Fruit fly (Drosophila melanogaster): ENCODE data around the gene CG14441.

Gene CG14441

DNA sequence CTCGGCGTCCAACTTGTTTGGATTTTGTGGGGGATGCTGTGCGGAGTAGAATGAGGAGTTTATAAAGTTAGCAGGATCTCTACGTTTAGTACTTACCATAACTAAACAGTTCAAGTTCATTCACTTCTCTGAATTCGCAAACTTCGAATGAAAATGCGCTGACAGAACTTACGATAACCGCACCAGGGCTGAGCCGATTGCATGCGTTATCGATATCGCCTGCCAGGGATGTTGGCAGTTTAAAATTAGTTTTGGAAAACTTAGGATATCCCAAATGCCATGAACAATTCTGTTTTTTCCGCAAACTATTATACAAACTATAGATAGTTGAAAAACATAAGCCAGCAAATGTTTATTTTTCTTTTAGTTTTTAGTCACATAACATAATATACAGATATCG is 12.0 kb upstream of the CG14441 start, which contains the start of gene CG44303 (continued):
- peak; percentile 30 for TF ChIP-seq BEAF-32 (GFP tag; optimal IDR thresholded peaks at IDR 0.05)
- peak; percentile 61; the same call in 1 of the 2 replicates for TF ChIP-seq amos (GFP tag; IDR thresholded peaks at IDR 0.05; ENCODE audit: partially characterized antibody)
- peak; percentile 69 for TF ChIP-seq CG14860 (GFP tag; IDR thresholded peaks at IDR 0.05; ENCODE audit: partially characterized antibody)
- peak; percentile 71 for TF ChIP-seq Dp (GFP tag; optimal IDR thresholded peaks at IDR 0.05)
- peak; percentile 65 for TF ChIP-seq Bgb (GFP tag; IDR thresholded peaks at IDR 0.05; ENCODE audit: partially characterized antibody)
- TF ChIP-seq CG3281 (GFP tag; optimal IDR thresholded peaks at IDR 0.05): no peak
- TF ChIP-seq vnd (GFP tag; IDR thresholded peaks at IDR 0.05; ENCODE audit: partially characterized antibody): peak; percentile 62
- TF ChIP-seq Sry-δ (GFP tag; optimal IDR thresholded peaks at IDR 0.05): peak; percentile 29
- TF ChIP-seq tio (GFP tag; optimal IDR thresholded peaks at IDR 0.05): no peak
- peak; percentile 77 for TF ChIP-seq Dref (GFP tag; IDR thresholded peaks at IDR 0.05)
- peak; percentile 76; the same call in 2 of the 3 replicates for TF ChIP-seq hb (GFP tag; IDR thresholded peaks at IDR 0.05; ENCODE audit: partially characterized antibody)
- TF ChIP-seq dan (GFP tag; IDR thresholded peaks at IDR 0.05): no peak
- TF ChIP-seq CG3726 (GFP tag; IDR thresholded peaks at IDR 0.05): no peak
- no peak for TF ChIP-seq B-H2 (GFP tag; optimal IDR thresholded peaks at IDR 0.05)
- 0 out of 2 replicates have a peak, but pooled peaks have one; percentile 22 for TF ChIP-seq sna (GFP tag; IDR thresholded peaks at IDR 0.05; ENCODE audit: partially characterized antibody)
- TF ChIP-seq bbx (GFP tag; IDR thresholded peaks at IDR 0.05; ENCODE audit: partially characterized antibody): peak; percentile 74
- peak; percentile 35; the same call in 1 of the 2 replicates for TF ChIP-seq MBD-R2 (GFP tag; IDR thresholded peaks at IDR 0.05)
- peak; percentile 80 for TF ChIP-seq mld (GFP tag; IDR thresholded peaks at IDR 0.05; ENCODE audit: partially characterized antibody)
- peak; percentile 44; the same call in 1 of the 2 replicates for TF ChIP-seq CG13287 (GFP tag; IDR thresholded peaks at IDR 0.05; ENCODE audit: partially characterized antibody)

DNA sequence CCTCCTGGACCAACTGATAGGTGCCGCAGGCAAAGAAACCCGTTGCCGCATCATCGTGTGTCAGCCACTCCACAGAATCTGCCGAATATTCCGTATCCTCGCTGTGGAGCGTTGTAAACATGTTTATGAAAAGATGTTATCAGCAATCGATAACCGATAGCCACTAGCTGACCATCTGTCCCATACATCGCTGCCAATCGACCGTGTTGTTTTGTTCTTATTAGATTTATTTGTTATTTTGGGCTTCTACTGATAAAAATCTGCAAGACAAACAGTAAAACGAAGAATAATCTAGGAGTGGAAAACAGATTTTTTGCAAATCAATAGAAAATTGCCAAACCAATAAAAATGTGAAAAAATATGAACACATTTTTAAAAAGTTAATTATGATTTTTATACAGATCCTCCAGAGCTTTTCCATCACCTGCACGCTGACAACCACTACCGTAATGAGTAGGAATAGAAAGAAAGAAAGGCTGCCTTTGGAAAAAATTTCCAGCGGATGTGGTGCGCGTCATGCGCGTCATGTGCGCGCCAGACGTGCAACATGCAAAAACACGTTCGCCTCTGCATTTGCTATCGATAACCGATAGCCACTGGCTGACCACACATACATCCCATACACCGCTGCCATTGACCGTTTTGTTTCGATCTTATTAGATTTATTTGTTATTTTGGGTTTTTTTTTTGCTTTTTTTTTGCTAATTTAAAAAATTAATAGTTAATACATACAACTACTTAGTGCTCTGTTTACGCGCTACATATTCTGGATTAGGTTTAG is 10.5 kb upstream of the CG14441 start, which contains the start of gene CG3184:
Gene CG3184 (minus strand): TSS at position 155 of the 781 bp plus-strand sequence.
- TF ChIP-seq Myb (GFP tag; optimal IDR thresholded peaks at IDR 0.05) (peak; percentile 40), CG31441 (GFP tag; IDR thresholded peaks at IDR 0.05) (no peak), CG43689 (GFP tag; IDR thresholded peaks at IDR 0.05) (no peak), CG4404 (GFP tag; IDR thresholded peaks at IDR 0.05) (no peak), CG34224 (GFP tag; IDR thresholded peaks at IDR 0.05; ENCODE audit: partially characterized antibody) (no peak), E2f2 (GFP tag; IDR thresholded peaks at IDR 0.05) (0 out of 2 replicates have a peak, but pooled peaks have one; percentile 22), ap (GFP tag; IDR thresholded peaks at IDR 0.05) (no peak), jumu (GFP tag; optimal IDR thresholded peaks at IDR 0.05) (no peak), CG6791 (GFP tag; IDR thresholded peaks at IDR 0.05; ENCODE audit: partially characterized antibody) (peak; percentile 71), ci (GFP tag; IDR thresholded peaks at IDR 0.05) (no peak), Ptx1 (GFP tag; IDR thresholded peaks at IDR 0.05) (no peak), cg (GFP tag; optimal IDR thresholded peaks at IDR 0.05) (no peak), CG31224 (GFP tag; IDR thresholded peaks at IDR 0.05) (no peak), zen2 (GFP tag; IDR thresholded peaks at IDR 0.05; ENCODE audit: partially characterized antibody) (0 out of 3 replicates have a peak, but pooled peaks have one; percentile 24), CG17359 (tag; optimal IDR thresholded peaks at IDR 0.05) (no peak), ranshi (GFP tag; IDR thresholded peaks at IDR 0.05) (no peak), Jarid2 (GFP tag; optimal IDR thresholded peaks at IDR 0.05) (no peak), CG17568 (GFP tag; optimal IDR thresholded peaks at IDR 0.05) (no peak), cwo (GFP tag; optimal IDR thresholded peaks at IDR 0.05) (no peak), CG15073 (GFP tag; optimal IDR thresholded peaks at IDR 0.05) (no peak), Elba2 (GFP tag; optimal IDR thresholded peaks at IDR 0.05) (no peak), Spps (tag; optimal IDR thresholded peaks at IDR 0.05) (no peak), CG9727 (GFP tag; optimal IDR thresholded peaks at IDR 0.05) (no peak), grau (tag; optimal IDR thresholded peaks at IDR 0.05) (no peak), psq (GFP tag; optimal IDR thresholded peaks at IDR 0.05) (no peak), Hmr (GFP tag; optimal IDR thresholded peaks at IDR 0.05) (no peak), CG4707 (GFP tag; optimal IDR thresholded peaks at IDR 0.05) (no peak), CG16779 (GFP tag; IDR thresholded peaks at IDR 0.05) (no peak), esg (GFP tag; conservative IDR thresholded peaks at IDR 0.05) (no peak)

All from whole organism, embryonic.